In genomic region chr3R:15836864-15837824, dm6 we compare ENCODE assay signal across 2 fruit fly cellular contexts.
TF ChIP-seq lines count a peak whose summit lies in the region.

Gene ND-23, minus strand, starts transcription at chr3R:15837117.
Gene spn-E, plus strand, starts transcription at chr3R:15837419.

TF ChIP-seq in whole organism, embryonic, 481 proteins besides CTCF, POLR2A, EP300 and RAD21 (continued from another document and continues in another):
- TF ChIP-seq CG12744 (GFP tag; optimal IDR thresholded peaks at IDR 0.05; lab: Kevin White, UChicago) (no peak), usp (GFP tag; optimal IDR thresholded peaks at IDR 0.05; lab: Kevin White, UChicago) (no peak), CG32772 (GFP tag; IDR thresholded peaks at IDR 0.05; lab: Robert Waterston, UW) (0 out of 2 replicates have a peak, but pooled peaks have one; percentile 28), Pdp1 (GFP tag; optimal IDR thresholded peaks at IDR 0.05; lab: Kevin White, UChicago) (peak in 1 of 2 experiments; percentile 99), crp (GFP tag; optimal IDR thresholded peaks at IDR 0.05; lab: Kevin White, UChicago) (no peak), zf30C (GFP tag; optimal IDR thresholded peaks at IDR 0.05; lab: Kevin White, UChicago) (no peak), Dref (GFP tag; IDR thresholded peaks at IDR 0.05; lab: Robert Waterston, UW) (peak; percentile 68), chinmo (GFP tag; IDR thresholded peaks at IDR 0.05; lab: Robert Waterston, UW; ENCODE audit: partially characterized antibody) (0 out of 4 replicates have a peak, but pooled peaks have one; percentile 30), hkb (optimal IDR thresholded peaks at IDR 0.05; lab: Kevin White, UChicago) (no peak), hkb (GFP tag; IDR thresholded peaks at IDR 0.05; lab: Robert Waterston, UW) (no peak), Bteb2 (GFP tag; optimal IDR thresholded peaks at IDR 0.05; lab: Kevin White, UChicago) (no peak), CG16779 (GFP tag; IDR thresholded peaks at IDR 0.05; lab: Robert Waterston, UW) (no peak), Side (GFP tag; optimal IDR thresholded peaks at IDR 0.05; lab: Kevin White, UChicago) (no peak), CG15269 (tag; optimal IDR thresholded peaks at IDR 0.05; lab: Kevin White, UChicago) (peak; percentile 45), Stat92E (GFP tag; optimal IDR thresholded peaks at IDR 0.05; lab: Kevin White, UChicago) (no peak), CG13123 (GFP tag; optimal IDR thresholded peaks at IDR 0.05; lab: Kevin White, UChicago) (peak; percentile 45), CG1792 (GFP tag; optimal IDR thresholded peaks at IDR 0.05; lab: Kevin White, UChicago) (no peak), pzg (GFP tag; optimal IDR thresholded peaks at IDR 0.05; lab: Kevin White, UChicago) (peak; percentile 35), CG6683 (GFP tag; optimal IDR thresholded peaks at IDR 0.05; lab: Kevin White, UChicago) (no peak), zen (tag; optimal IDR thresholded peaks at IDR 0.05; lab: Kevin White, UChicago) (peak; percentile 69), crc (GFP tag; optimal IDR thresholded peaks at IDR 0.05; lab: Kevin White, UChicago) (no peak), CG7963 (GFP tag; IDR thresholded peaks at IDR 0.05; lab: Robert Waterston, UW; ENCODE audit: partially characterized antibody) (0 out of 3 replicates have a peak, but pooled peaks have one; percentile 7), tup (GFP tag; optimal IDR thresholded peaks at IDR 0.05; lab: Kevin White, UChicago) (no peak), Eip74EF (GFP tag; optimal IDR thresholded peaks at IDR 0.05; lab: Kevin White, UChicago) (no peak), CG17385 (GFP tag; optimal IDR thresholded peaks at IDR 0.05; lab: Kevin White, UChicago) (no peak), CG8765 (GFP tag; IDR thresholded peaks at IDR 0.05; lab: Robert Waterston, UW) (no peak), ap (GFP tag; IDR thresholded peaks at IDR 0.05; lab: Robert Waterston, UW) (no peak), cg (GFP tag; optimal IDR thresholded peaks at IDR 0.05; lab: Kevin White, UChicago) (no peak), tin (GFP tag; optimal IDR thresholded peaks at IDR 0.05; lab: Kevin White, UChicago) (peak; percentile 43), MTF-1 (GFP tag; optimal IDR thresholded peaks at IDR 0.05; lab: Kevin White, UChicago; ENCODE audit: borderline replicate concordance) (no peak), Camta (GFP tag; optimal IDR thresholded peaks at IDR 0.05; lab: Kevin White, UChicago) (no peak), Fer3 (tag; optimal IDR thresholded peaks at IDR 0.05; lab: Kevin White, UChicago) (peak; percentile 35), al (GFP tag; IDR thresholded peaks at IDR 0.05; lab: Robert Waterston, UW) (0 out of 2 replicates have a peak, but pooled peaks have one; percentile 38), CG16863 (GFP tag; optimal IDR thresholded peaks at IDR 0.05; lab: Kevin White, UChicago) (no peak), CG9876 (GFP tag; optimal IDR thresholded peaks at IDR 0.05; lab: Kevin White, UChicago) (no peak), tap (tag; optimal IDR thresholded peaks at IDR 0.05; lab: Kevin White, UChicago) (no peak), CG1024 (GFP tag; IDR thresholded peaks at IDR 0.05; lab: Robert Waterston, UW) (no peak), bcd (GFP tag; optimal IDR thresholded peaks at IDR 0.05; lab: Kevin White, UChicago) (peak; percentile 52), Rx (GFP tag; IDR thresholded peaks at IDR 0.05; lab: Robert Waterston, UW) (no peak), Ptx1 (GFP tag; IDR thresholded peaks at IDR 0.05; lab: Robert Waterston, UW) (peak; percentile 61), Nf-YB (GFP tag; optimal IDR thresholded peaks at IDR 0.05; lab: Kevin White, UChicago) (no peak), CG4707 (GFP tag; optimal IDR thresholded peaks at IDR 0.05; lab: Kevin White, UChicago) (no peak), Antp (GFP tag; optimal IDR thresholded peaks at IDR 0.05; lab: Kevin White, UChicago) (no peak), gsb (GFP tag; IDR thresholded peaks at IDR 0.05; lab: Robert Waterston, UW) (no peak), Hey (tag; optimal IDR thresholded peaks at IDR 0.05; lab: Kevin White, UChicago) (no peak), C15 (GFP tag; IDR thresholded peaks at IDR 0.05; lab: Robert Waterston, UW) (no peak), ase (GFP tag; IDR thresholded peaks at IDR 0.05; lab: Robert Waterston, UW) (no peak), Dip3 (GFP tag; optimal IDR thresholded peaks at IDR 0.05; lab: Kevin White, UChicago) (no peak), CG6791 (GFP tag; IDR thresholded peaks at IDR 0.05; lab: Robert Waterston, UW; ENCODE audit: partially characterized antibody) (0 out of 3 replicates have a peak, but pooled peaks have one; percentile 52), Hr78 (GFP tag; optimal IDR thresholded peaks at IDR 0.05; lab: Kevin White, UChicago) (no peak), Ets65A (GFP tag; lab: Kevin White, UChicago) (no peak), Sox102F (GFP tag; optimal IDR thresholded peaks at IDR 0.05; lab: Kevin White, UChicago) (peak; percentile 59), psq (GFP tag; optimal IDR thresholded peaks at IDR 0.05; lab: Kevin White, UChicago) (no peak), CG4328 (GFP tag; optimal IDR thresholded peaks at IDR 0.05; lab: Kevin White, UChicago) (no peak), ewg (GFP tag; optimal IDR thresholded peaks at IDR 0.05; lab: Kevin White, UChicago) (no peak), CG18764 (GFP tag; optimal IDR thresholded peaks at IDR 0.05; lab: Kevin White, UChicago) (peak; percentile 1), Elba2 (GFP tag; optimal IDR thresholded peaks at IDR 0.05; lab: Kevin White, UChicago) (no peak), tx (GFP tag; optimal IDR thresholded peaks at IDR 0.05; lab: Kevin White, UChicago) (no peak), H2.0 (GFP tag; IDR thresholded peaks at IDR 0.05; lab: Robert Waterston, UW) (no peak; the same call in 1 of the 2 replicates), CG17802 (tag; optimal IDR thresholded peaks at IDR 0.05; lab: Kevin White, UChicago) (no peak), nmo (GFP tag; optimal IDR thresholded peaks at IDR 0.05; lab: Kevin White, UChicago) (peak; percentile 81), Max (GFP tag; optimal IDR thresholded peaks at IDR 0.05; lab: Kevin White, UChicago) (no peak), CG3838 (GFP tag; optimal IDR thresholded peaks at IDR 0.05; lab: Kevin White, UChicago) (no peak), Optix (GFP tag; IDR thresholded peaks at IDR 0.05; lab: Robert Waterston, UW) (no peak), CG8478 (optimal IDR thresholded peaks at IDR 0.05; lab: Kevin White, UChicago) (no peak), Lpt (GFP tag; optimal IDR thresholded peaks at IDR 0.05; lab: Kevin White, UChicago) (no peak), Doc2 (GFP tag; IDR thresholded peaks at IDR 0.05; lab: Robert Waterston, UW) (no peak)

TF ChIP-seq in whole organism, prepupa, 60 proteins besides CTCF, POLR2A, EP300 and RAD21 (continued from another document):
- TF ChIP-seq Eip78C (GFP tag; lab: Kevin White, UChicago) (peak; percentile 68), pdm3 (GFP tag; optimal IDR thresholded peaks at IDR 0.05; lab: Kevin White, UChicago) (no peak)
